Worm (Caenorhabditis elegans): Measurements from ENCODE around the gene C27D9.2.

DNA sequence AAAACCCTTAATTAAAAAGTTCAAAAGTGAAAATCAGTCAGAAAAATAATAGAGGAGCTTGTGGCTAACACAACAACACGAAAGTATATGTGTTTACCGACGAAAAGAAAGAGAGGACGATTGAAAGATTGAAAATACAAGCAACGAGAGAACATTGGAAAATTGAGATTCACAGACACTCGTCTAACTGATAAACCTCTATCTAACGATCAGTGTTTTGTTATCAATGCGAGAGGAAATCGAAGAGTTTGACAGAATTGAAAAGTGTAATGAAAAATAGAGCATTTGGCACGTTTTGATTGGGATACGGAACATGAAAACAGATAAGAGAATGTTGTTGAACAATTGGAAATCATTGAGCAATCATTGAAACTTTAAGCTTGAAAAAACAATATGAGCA lies 28.0 kb downstream of the C27D9.2 start:
- no peak for TF ChIP-seq efl-1 (GFP tag; optimal IDR thresholded peaks at IDR 0.05)
- TF ChIP-seq lag-1 (GFP tag; IDR thresholded peaks at IDR 0.05): no peak
- peak; percentile 19 for TF ChIP-seq tbp1 (GFP tag; optimal IDR thresholded peaks at IDR 0.05)
- no peak for TF ChIP-seq T07F8.4 (tag; optimal IDR thresholded peaks at IDR 0.05)
- TF ChIP-seq tlf-1 (GFP tag; optimal IDR thresholded peaks at IDR 0.05): peak; percentile 8
